Fruit fly (Drosophila melanogaster): ENCODE results near the gene CG7829.

CG7829 gene

DNA sequence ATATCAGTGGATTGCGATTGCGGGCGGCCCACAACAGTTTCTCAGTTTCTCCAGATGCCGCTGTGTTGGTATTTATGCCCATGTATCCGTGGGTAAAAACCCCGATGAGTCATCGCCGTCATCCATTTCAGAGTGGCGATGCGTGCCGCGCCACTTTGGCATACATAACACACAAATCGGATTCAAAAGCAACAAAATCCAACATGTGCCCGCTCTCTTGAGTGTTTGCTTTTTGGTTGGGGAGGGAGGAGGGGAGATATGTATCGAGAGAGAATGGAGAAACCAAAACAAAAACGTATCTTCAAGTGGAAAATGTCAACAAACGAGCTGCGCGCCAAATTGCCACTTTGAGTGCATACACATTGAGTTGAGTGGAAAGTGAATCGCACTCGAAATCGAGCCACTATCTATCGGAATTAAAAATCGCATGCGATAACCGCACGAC lies 45.9 kb downstream of the CG7829 start:
- no peak for TF ChIP-seq tj (GFP tag; optimal IDR thresholded peaks at IDR 0.05)
- TF ChIP-seq CG33017 (tag; optimal IDR thresholded peaks at IDR 0.05) = peak; percentile 20
- TF ChIP-seq CG5204 (GFP tag; optimal IDR thresholded peaks at IDR 0.05) = no peak
- no peak for TF ChIP-seq ovo (GFP tag; optimal IDR thresholded peaks at IDR 0.05)
- no peak for TF ChIP-seq bab1 (GFP tag; optimal IDR thresholded peaks at IDR 0.05)
- TF ChIP-seq CG12768 (GFP tag; optimal IDR thresholded peaks at IDR 0.05) = no peak
- no peak for TF ChIP-seq pad (GFP tag; optimal IDR thresholded peaks at IDR 0.05)
- no peak for TF ChIP-seq cnc (optimal IDR thresholded peaks at IDR 0.05)
- no peak for TF ChIP-seq CG7101 (tag; optimal IDR thresholded peaks at IDR 0.05)
- no peak for TF ChIP-seq CG14711 (tag; optimal IDR thresholded peaks at IDR 0.05)
- TF ChIP-seq cic (GFP tag; optimal IDR thresholded peaks at IDR 0.05) = peak; percentile 86
- TF ChIP-seq Clk (GFP tag; optimal IDR thresholded peaks at IDR 0.05) = no peak
- no peak for TF ChIP-seq CG1620 (GFP tag; optimal IDR thresholded peaks at IDR 0.05)
- no peak for TF ChIP-seq Hr96 (GFP tag; optimal IDR thresholded peaks at IDR 0.05)
- TF ChIP-seq kay (GFP tag; ENCODE audit: borderline replicate concordance) = no peak
- TF ChIP-seq CG7045 (GFP tag; optimal IDR thresholded peaks at IDR 0.05) = no peak
- no peak for TF ChIP-seq toe (GFP tag; optimal IDR thresholded peaks at IDR 0.05)
- TF ChIP-seq CG11617 (GFP tag; optimal IDR thresholded peaks at IDR 0.05) = no peak
- no peak for TF ChIP-seq Crg-1 (GFP tag; optimal IDR thresholded peaks at IDR 0.05)
- TF ChIP-seq Mnt (GFP tag; optimal IDR thresholded peaks at IDR 0.05) = peak; percentile 87

DNA sequence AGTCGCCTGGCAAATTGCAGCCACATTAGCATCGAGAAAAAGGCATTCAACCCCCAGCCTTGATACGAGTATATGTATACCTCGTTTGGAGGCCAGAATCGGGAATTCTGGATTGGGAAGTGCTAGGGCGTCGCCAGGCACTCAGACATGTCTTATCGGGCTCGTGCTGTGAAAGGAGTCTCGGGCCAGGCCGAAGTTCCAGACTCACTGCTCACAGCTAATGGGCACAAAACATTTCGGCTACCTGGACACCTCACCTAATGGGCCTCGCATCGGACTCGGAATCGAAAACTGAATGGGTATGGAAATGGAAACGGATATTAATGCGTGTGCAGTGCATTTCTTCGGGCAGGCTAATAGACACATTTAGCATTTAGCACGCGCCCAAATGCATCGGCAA lies 46.6 kb downstream of the CG7829 start:
- TF ChIP-seq cnc (optimal IDR thresholded peaks at IDR 0.05) (no peak), CG7101 (tag; optimal IDR thresholded peaks at IDR 0.05) (no peak), cic (GFP tag; optimal IDR thresholded peaks at IDR 0.05) (no peak), CG7045 (GFP tag; optimal IDR thresholded peaks at IDR 0.05) (no peak), CG33017 (tag; optimal IDR thresholded peaks at IDR 0.05) (no peak), CG1620 (GFP tag; optimal IDR thresholded peaks at IDR 0.05) (no peak), Clk (GFP tag; optimal IDR thresholded peaks at IDR 0.05) (no peak), Crg-1 (GFP tag; optimal IDR thresholded peaks at IDR 0.05) (no peak), pad (GFP tag; optimal IDR thresholded peaks at IDR 0.05) (no peak), kay (GFP tag; ENCODE audit: borderline replicate concordance) (no peak), Mnt (GFP tag; optimal IDR thresholded peaks at IDR 0.05) (no peak), CG11617 (GFP tag; optimal IDR thresholded peaks at IDR 0.05) (no peak), tj (GFP tag; optimal IDR thresholded peaks at IDR 0.05) (no peak)

DNA sequence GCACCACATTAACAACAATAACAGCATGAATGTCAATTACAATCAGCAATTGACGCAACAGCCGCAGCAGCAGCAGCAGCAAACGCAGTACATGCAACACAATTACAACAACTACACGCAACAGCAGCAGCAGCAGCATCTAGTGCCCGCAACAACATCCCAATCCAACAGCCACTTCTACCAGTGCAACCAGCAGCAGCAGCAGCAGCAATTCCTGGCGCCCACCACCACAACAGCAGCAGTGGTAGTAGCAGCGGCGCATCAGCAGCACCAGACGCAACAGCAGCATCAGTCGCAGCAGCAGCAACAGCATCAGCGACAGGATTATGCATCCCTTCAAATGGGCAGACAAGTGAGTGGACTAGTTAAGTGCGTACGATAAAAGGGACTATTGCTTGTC lies 50.3 kb downstream of the CG7829 start:
- TF ChIP-seq CG12768 (GFP tag; optimal IDR thresholded peaks at IDR 0.05) (no peak), CG7045 (GFP tag; optimal IDR thresholded peaks at IDR 0.05) (no peak), kay (GFP tag; ENCODE audit: borderline replicate concordance) (no peak), Hr96 (GFP tag; optimal IDR thresholded peaks at IDR 0.05) (no peak), CG14711 (tag; optimal IDR thresholded peaks at IDR 0.05) (no peak), pad (GFP tag; optimal IDR thresholded peaks at IDR 0.05) (no peak), ovo (GFP tag; optimal IDR thresholded peaks at IDR 0.05) (no peak), CG5204 (GFP tag; optimal IDR thresholded peaks at IDR 0.05) (no peak), tj (GFP tag; optimal IDR thresholded peaks at IDR 0.05) (no peak), CG33017 (tag; optimal IDR thresholded peaks at IDR 0.05) (no peak), bab1 (GFP tag; optimal IDR thresholded peaks at IDR 0.05) (no peak), CG11617 (GFP tag; optimal IDR thresholded peaks at IDR 0.05) (no peak), cnc (optimal IDR thresholded peaks at IDR 0.05) (no peak), Clk (GFP tag; optimal IDR thresholded peaks at IDR 0.05) (no peak), Crg-1 (GFP tag; optimal IDR thresholded peaks at IDR 0.05) (no peak), Mnt (GFP tag; optimal IDR thresholded peaks at IDR 0.05) (no peak), toe (GFP tag; optimal IDR thresholded peaks at IDR 0.05) (no peak), CG1620 (GFP tag; optimal IDR thresholded peaks at IDR 0.05) (no peak), CG7101 (tag; optimal IDR thresholded peaks at IDR 0.05) (no peak)

All from whole organism, adult.